Worm (Caenorhabditis elegans): Measurements from ENCODE around the gene M176.11.

The M176.11 gene

ce11 chrII:9438853-9439252 lies 16.8 kb downstream of the M176.11 start:
- TF ChIP-seq aha-1 (tag) (peak; percentile 3), unc-62 (GFP tag; optimal IDR thresholded peaks at IDR 0.05 in 1 of 2) (peak in 1 of 2 experiments; percentile 91), unc-62 (tag; optimal IDR thresholded peaks at IDR 0.05) (no peak), dve-1 (tag; optimal IDR thresholded peaks at IDR 0.05; ENCODE audit: insufficient read depth) (no peak)

ce11 chrII:9440060-9440459 lies 18.0 kb downstream of the M176.11 start, which contains the start of gene chil-17:
TSS of gene chil-17 (minus strand) at chrII:9440160.
- TF ChIP-seq tra-1 (GFP tag; IDR thresholded peaks at IDR 0.05), result no peak
- no peak for TF ChIP-seq daf-16 (GFP tag; optimal IDR thresholded peaks at IDR 0.05)
- TF ChIP-seq daf-16 (tag; optimal IDR thresholded peaks at IDR 0.05), result no peak
- TF ChIP-seq F26F4.8 (GFP tag; conservative IDR thresholded peaks at IDR 0.05), result no peak
- no peak for TF ChIP-seq nhr-11 (tag; optimal IDR thresholded peaks at IDR 0.05)
- TF ChIP-seq aly-2 (tag; optimal IDR thresholded peaks at IDR 0.05), result no peak
- TF ChIP-seq ceh-62 (tag; optimal IDR thresholded peaks at IDR 0.05), result no peak
- TF ChIP-seq nhr-28 (tag; optimal IDR thresholded peaks at IDR 0.05), result no peak
- TF ChIP-seq sdz-12 (GFP tag; optimal IDR thresholded peaks at IDR 0.05), result no peak
- no peak for TF ChIP-seq nhr-25 (tag; optimal IDR thresholded peaks at IDR 0.05; ENCODE audit: borderline replicate concordance, insufficient read depth)
- no peak for TF ChIP-seq nhr-102 (tag; optimal IDR thresholded peaks at IDR 0.05)
- no peak for TF ChIP-seq F44E2.7 (GFP tag; IDR thresholded peaks at IDR 0.05)
- TF ChIP-seq php-3 (GFP tag; IDR thresholded peaks at IDR 0.05), result no peak
- TF ChIP-seq lim-7 (GFP tag; IDR thresholded peaks at IDR 0.05), result no peak

ce11 chrII:9441838-9442237 lies 19.8 kb downstream of the M176.11 start, which contains the start of gene chil-16:
TSS of gene chil-16 (minus strand) at chrII:9441938.
- TF ChIP-seq dve-1 (tag; optimal IDR thresholded peaks at IDR 0.05; ENCODE audit: insufficient read depth) (no peak), nhr-76 (tag; optimal IDR thresholded peaks at IDR 0.05) (no peak)

ce11 chrII:9443522-9443921 lies 21.5 kb downstream of the M176.11 start, which contains the start of gene chil-15:
TSS of gene chil-15 (minus strand) at chrII:9443622.
- TF ChIP-seq ceh-20 (GFP tag; IDR thresholded peaks at IDR 0.05), result no peak
- no peak for TF ChIP-seq mdl-1 (tag; optimal IDR thresholded peaks at IDR 0.05)
- no peak for TF ChIP-seq daf-8 (GFP tag; IDR thresholded peaks at IDR 0.05)
- TF ChIP-seq lin-39 (tag; optimal IDR thresholded peaks at IDR 0.05), result no peak
- TF ChIP-seq ceh-28 (tag; optimal IDR thresholded peaks at IDR 0.05), result no peak
- TF ChIP-seq T20F7.1 (GFP tag; optimal IDR thresholded peaks at IDR 0.05), result no peak
- TF ChIP-seq Y48G9A.11 (GFP tag; IDR thresholded peaks at IDR 0.05), result no peak
- TF ChIP-seq snpc-4 (tag; optimal IDR thresholded peaks at IDR 0.05), result no peak
- TF ChIP-seq ctbp-1 (GFP tag; IDR thresholded peaks at IDR 0.05), result no peak
- no peak for TF ChIP-seq lin-38 (GFP tag; IDR thresholded peaks at IDR 0.05)
- no peak for TF ChIP-seq lsy-2 (tag; optimal IDR thresholded peaks at IDR 0.05)
- no peak for TF ChIP-seq php-3 (GFP tag; IDR thresholded peaks at IDR 0.05)
- no peak for TF ChIP-seq gei-8 (GFP tag; optimal IDR thresholded peaks at IDR 0.05)

- no peak for TF ChIP-seq daf-8 (GFP tag; IDR thresholded peaks at IDR 0.05)
- TF ChIP-seq zfp-3 (GFP tag; conservative IDR thresholded peaks at IDR 0.05), result no peak
- no peak for TF ChIP-seq Y75B8A.6 (GFP tag; IDR thresholded peaks at IDR 0.05)
Measured at ce11 chrII:9445368-9445767, 23.3 kb downstream of the M176.11 start, which contains the start of gene R09D1.13. TSS of gene R09D1.13 (minus strand) at chrII:9445468.

- TF ChIP-seq egl-43 (GFP tag; IDR thresholded peaks at IDR 0.05) (no peak), F44E2.7 (GFP tag; IDR thresholded peaks at IDR 0.05) (no peak), daf-16 (GFP tag; optimal IDR thresholded peaks at IDR 0.05) (no peak), daf-16 (tag; optimal IDR thresholded peaks at IDR 0.05) (no peak), nhr-48 (tag; optimal IDR thresholded peaks at IDR 0.05) (no peak), F26F4.8 (GFP tag; conservative IDR thresholded peaks at IDR 0.05) (no peak), cey-2 (tag; optimal IDR thresholded peaks at IDR 0.05; ENCODE audit: borderline replicate concordance, insufficient read depth) (no peak), ceh-62 (tag; optimal IDR thresholded peaks at IDR 0.05) (no peak), pha-4 (GFP tag; IDR thresholded peaks at IDR 0.05) (no peak), pha-4 (tag; optimal IDR thresholded peaks at IDR 0.05) (no peak), ceh-32 (tag; optimal IDR thresholded peaks at IDR 0.05; ENCODE audit: poor library complexity) (no peak)
Measured at ce11 chrII:9447965-9448364, 25.9 kb downstream of the M176.11 start, which contains the start of gene chil-18. TSS of gene chil-18 (plus strand) at chrII:9448265.

Measured in whole organism, L4 larva.